Worm (Caenorhabditis elegans): ENCODE results near the gene rocf-1.

- TF ChIP-seq nhr-90 (tag; optimal IDR thresholded peaks at IDR 0.05; ENCODE audit: poor library complexity) (no peak), mdl-1 (tag; optimal IDR thresholded peaks at IDR 0.05) (no peak), nhr-237 (tag; optimal IDR thresholded peaks at IDR 0.05) (no peak), unc-130 (tag; optimal IDR thresholded peaks at IDR 0.05) (no peak), elt-2 (tag; optimal IDR thresholded peaks at IDR 0.05) (no peak), dpl-1 (GFP tag; optimal IDR thresholded peaks at IDR 0.05) (no peak), skn-1 (tag; optimal IDR thresholded peaks at IDR 0.05) (no peak), pqm-1 (tag; optimal IDR thresholded peaks at IDR 0.05) (no peak), nhr-11 (tag; optimal IDR thresholded peaks at IDR 0.05) (no peak), ama-1 (optimal IDR thresholded peaks at IDR 0.05) (no peak), pax-3 (tag; optimal IDR thresholded peaks at IDR 0.05) (no peak), unc-86 (tag; optimal IDR thresholded peaks at IDR 0.05) (no peak), mep-1 (tag; optimal IDR thresholded peaks at IDR 0.05) (no peak), jun-1 (tag; optimal IDR thresholded peaks at IDR 0.05) (no peak)
Measured at ce11 chrV:15480505-15481075, 16.3 kb upstream of the rocf-1 start.
